Worm (Caenorhabditis elegans): ENCODE data around the gene dep-1.

DNA sequence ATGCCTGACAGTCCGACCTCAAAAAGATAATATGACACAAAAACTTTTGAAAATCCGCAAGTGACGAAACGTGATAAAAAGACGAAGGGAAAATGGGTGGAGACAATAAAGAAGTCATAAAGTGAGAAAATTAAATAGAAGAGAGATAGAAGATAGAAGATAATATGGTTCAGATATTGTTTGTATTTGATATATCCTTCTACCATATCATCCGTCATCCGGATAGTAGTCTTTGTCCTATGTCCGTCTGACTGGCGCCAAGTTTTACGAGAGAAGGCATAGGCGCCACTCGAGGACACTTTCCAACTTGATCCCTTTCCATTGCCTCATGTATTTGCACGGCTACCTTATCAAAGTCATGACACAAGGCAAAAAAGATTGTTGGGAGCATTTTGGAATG, 12.3 kb upstream of the dep-1 start:
- TF ChIP-seq nhr-84 (tag; optimal IDR thresholded peaks at IDR 0.05), result no peak
- TF ChIP-seq nhr-47 (tag; optimal IDR thresholded peaks at IDR 0.05), result no peak
- no peak for TF ChIP-seq aly-2 (tag; optimal IDR thresholded peaks at IDR 0.05)
- no peak for TF ChIP-seq nhr-11 (tag; optimal IDR thresholded peaks at IDR 0.05)
- TF ChIP-seq pag-3 (tag; optimal IDR thresholded peaks at IDR 0.05; ENCODE audit: borderline replicate concordance, insufficient read depth), result no peak
- TF ChIP-seq ces-1 (GFP tag; optimal IDR thresholded peaks at IDR 0.05), result no peak
- peak in 1 of 2 experiments; percentile 15 for TF ChIP-seq mdl-1 (tag; optimal IDR thresholded peaks at IDR 0.05)
- TF ChIP-seq tbx-2 (tag; optimal IDR thresholded peaks at IDR 0.05), result no peak
- no peak for TF ChIP-seq ama-1 (optimal IDR thresholded peaks at IDR 0.05)
- TF ChIP-seq lin-15B (tag; optimal IDR thresholded peaks at IDR 0.05), result no peak
- no peak for TF ChIP-seq nhr-28 (tag; optimal IDR thresholded peaks at IDR 0.05)
- TF ChIP-seq snpc-4 (tag; optimal IDR thresholded peaks at IDR 0.05), result no peak
- peak; percentile 65 for TF ChIP-seq lin-14 (GFP tag; optimal IDR thresholded peaks at IDR 0.05)
- no peak for TF ChIP-seq zag-1 (tag; optimal IDR thresholded peaks at IDR 0.05)

Measured in whole organism, L1 larva.